Worm (Caenorhabditis elegans): ENCODE measurements around the gene med-1.

med-1 gene

ce11 chrX:12444423-12444822 is 14.0 kb downstream of the med-1 start:
- TF ChIP-seq zip-5 (tag; optimal IDR thresholded peaks at IDR 0.05) (no peak), hlh-30 (tag; optimal IDR thresholded peaks at IDR 0.05; ENCODE audit: insufficient read depth) (peak; percentile 13), lin-11 (tag; optimal IDR thresholded peaks at IDR 0.05) (no peak)

ce11 chrX:12446572-12446971 is 16.2 kb downstream of the med-1 start:
- TF ChIP-seq che-1 (tag; optimal IDR thresholded peaks at IDR 0.05) (no peak), madf-2 (tag; optimal IDR thresholded peaks at IDR 0.05) (no peak), dmd-4 (tag; optimal IDR thresholded peaks at IDR 0.05; ENCODE audit: borderline replicate concordance) (no peak), elt-2 (tag; optimal IDR thresholded peaks at IDR 0.05) (peak; percentile 38), T23F11.4 (GFP tag; optimal IDR thresholded peaks at IDR 0.05) (no peak), Y22D7AL.16 (tag; optimal IDR thresholded peaks at IDR 0.05) (no peak), pat-9 (tag; optimal IDR thresholded peaks at IDR 0.05) (no peak), ceh-31 (tag; optimal IDR thresholded peaks at IDR 0.05) (no peak)

ce11 chrX:12449262-12449942 is 19.0 kb downstream of the med-1 start, which contains the start of gene T18D3.6:
T18D3.6 (plus strand) TSS chrX:12449892.
- TF ChIP-seq unc-3 (GFP tag; conservative IDR thresholded peaks at IDR 0.05) (no peak), unc-3 (tag; optimal IDR thresholded peaks at IDR 0.05) (no peak), ceh-45 (GFP tag; IDR thresholded peaks at IDR 0.05) (0 out of 2 replicates have a peak, but pooled peaks have one; percentile 14)

- TF ChIP-seq tbx-7 (tag; optimal IDR thresholded peaks at IDR 0.05), result no peak
- TF ChIP-seq pha-4 (tag; optimal IDR thresholded peaks at IDR 0.05), result no peak
- no peak for TF ChIP-seq ceh-31 (tag; optimal IDR thresholded peaks at IDR 0.05)
Observed at ce11 chrX:12451258-12451657, 20.8 kb downstream of the med-1 start.

ce11 chrX:12452143-12452570 is 21.7 kb downstream of the med-1 start:
- no peak for TF ChIP-seq K02D7.2 (tag; optimal IDR thresholded peaks at IDR 0.05)
- peak; percentile 8 for TF ChIP-seq C08G9.2 (tag; optimal IDR thresholded peaks at IDR 0.05)
- peak; percentile 3 for TF ChIP-seq ceh-48 (tag; optimal IDR thresholded peaks at IDR 0.05)
- peak; percentile 80 for TF ChIP-seq sdc-2 (tag; optimal IDR thresholded peaks at IDR 0.05)
- peak; percentile 57 for TF ChIP-seq ceh-18 (tag; optimal IDR thresholded peaks at IDR 0.05)
- peak; percentile 80 for TF ChIP-seq ref-2 (tag; optimal IDR thresholded peaks at IDR 0.05)
- peak; percentile 56 for TF ChIP-seq F13H6.1 (tag; optimal IDR thresholded peaks at IDR 0.05)
- TF ChIP-seq ceh-34 (tag; optimal IDR thresholded peaks at IDR 0.05), result peak; percentile 44
- TF ChIP-seq ceh-14 (tag; optimal IDR thresholded peaks at IDR 0.05), result peak; percentile 59
- peak; percentile 34 for TF ChIP-seq elt-2 (tag; optimal IDR thresholded peaks at IDR 0.05)
- TF ChIP-seq ceh-6 (GFP tag; optimal IDR thresholded peaks at IDR 0.05), result peak; percentile 25
- TF ChIP-seq T23F11.4 (GFP tag; optimal IDR thresholded peaks at IDR 0.05), result no peak
- TF ChIP-seq ceh-31 (tag; optimal IDR thresholded peaks at IDR 0.05), result peak; percentile 63
- TF ChIP-seq ets-4 (tag; optimal IDR thresholded peaks at IDR 0.05), result peak; percentile 19
- peak; percentile 30 for TF ChIP-seq gmeb-2 (tag; optimal IDR thresholded peaks at IDR 0.05)
- peak; percentile 42 for TF ChIP-seq lim-6 (tag; optimal IDR thresholded peaks at IDR 0.05)
- no peak for TF ChIP-seq fkh-10 (GFP tag; optimal IDR thresholded peaks at IDR 0.05)
- no peak for TF ChIP-seq pha-4 (tag; optimal IDR thresholded peaks at IDR 0.05)
- no peak for TF ChIP-seq odd-2 (tag; optimal IDR thresholded peaks at IDR 0.05)
- peak; percentile 24 for TF ChIP-seq hlh-8 (tag; optimal IDR thresholded peaks at IDR 0.05)
- TF ChIP-seq hlh-6 (tag; optimal IDR thresholded peaks at IDR 0.05), result peak; percentile 59
- no peak for TF ChIP-seq zip-5 (tag; optimal IDR thresholded peaks at IDR 0.05)
- TF ChIP-seq tbx-2 (tag; optimal IDR thresholded peaks at IDR 0.05), result peak; percentile 82
- TF ChIP-seq elt-4 (tag; optimal IDR thresholded peaks at IDR 0.05), result peak; percentile 24
- TF ChIP-seq madf-2 (tag; optimal IDR thresholded peaks at IDR 0.05), result peak; percentile 99
- peak; percentile 44 for TF ChIP-seq unc-42 (tag; optimal IDR thresholded peaks at IDR 0.05)
- no peak for TF ChIP-seq ceh-9 (tag; optimal IDR thresholded peaks at IDR 0.05)
- peak; percentile 44 for TF ChIP-seq unc-55 (GFP tag; optimal IDR thresholded peaks at IDR 0.05)
- peak; percentile 54 for TF ChIP-seq rnt-1 (tag; optimal IDR thresholded peaks at IDR 0.05)
- TF ChIP-seq pha-2 (tag; optimal IDR thresholded peaks at IDR 0.05), result no peak
- TF ChIP-seq dve-1 (tag; optimal IDR thresholded peaks at IDR 0.05), result peak; percentile 39
- TF ChIP-seq ceh-19 (GFP tag; optimal IDR thresholded peaks at IDR 0.05), result peak; percentile 26
- no peak for TF ChIP-seq ceh-45 (GFP tag; IDR thresholded peaks at IDR 0.05)
- TF ChIP-seq dmd-4 (tag; optimal IDR thresholded peaks at IDR 0.05; ENCODE audit: borderline replicate concordance), result no peak
- TF ChIP-seq che-1 (tag; optimal IDR thresholded peaks at IDR 0.05), result peak; percentile 11

All from whole organism, late embryonic.